Fruit fly (Drosophila melanogaster) whole organism, embryonic: ENCODE data around the gene CG7728.

ENCODE experiments used
- Adf1 ChIP-seq: fragments of 200-800 bp; sonication (Bioruptor generic); IDR thresholded peaks from 2 replicates; pipeline ENCODE4 v1.3.6; 2022; ENCODE audit warnings: missing biosample characterization, missing genetic modification characterization
- B-H2 ChIP-seq: fragments of 200-800 bp; sonication (Bioruptor generic); optimal IDR thresholded peaks from 2 replicates; lab custom pipeline; 2018; ENCODE audit warnings: missing biosample characterization, mild to moderate bottlenecking, missing genetic modification characterization
- CG11085 ChIP-seq: fragments of 200-800 bp; sonication (Bioruptor generic); IDR thresholded peaks from 2 replicates; pipeline ENCODE4 v1.3.6; 2022; ENCODE audit warnings: missing biosample characterization, missing genetic modification characterization
- CG11696 ChIP-seq: fragments of 200-800 bp; sonication (Bioruptor generic); IDR thresholded peaks from 2 replicates; pipeline ENCODE4 v1.3.6; 2022; ENCODE audit warnings: missing biosample characterization, missing genetic modification characterization
- CG1233 ChIP-seq: fragments of 200-800 bp; sonication (Bioruptor generic); optimal IDR thresholded peaks from 4 replicates; lab custom pipeline; 2018; ENCODE audit warnings: missing biosample characterization, mild to moderate bottlenecking, missing genetic modification characterization
- CG14441 ChIP-seq: fragments of 200-800 bp; sonication (Bioruptor generic); IDR thresholded peaks from 2 replicates; pipeline ENCODE4 v1.3.6; 2022; ENCODE audit warnings: missing biosample characterization, missing genetic modification characterization
- CG16813 ChIP-seq: fragments of 200-800 bp; sonication (Bioruptor generic); IDR thresholded peaks from 3 replicates; pipeline ENCODE4 v1.3.6; 2022; ENCODE audit warnings: missing biosample characterization, missing genetic modification characterization; ENCODE audit not compliant: partially characterized antibody
- CG1832 ChIP-seq: fragments of 200-800 bp; sonication (Bioruptor generic); optimal IDR thresholded peaks from 2 replicates; lab custom pipeline; 2017; ENCODE audit warnings: missing biosample characterization, mild to moderate bottlenecking, missing genetic modification characterization, inconsistent platforms
- CG18599 ChIP-seq: fragments of 200-800 bp; sonication (Bioruptor generic); optimal IDR thresholded peaks from 3 replicates; lab custom pipeline; 2017; ENCODE audit warnings: missing biosample characterization, missing genetic modification characterization, mild to moderate bottlenecking, moderate library complexity, missing genetic modification reagents
- CG31365 ChIP-seq: fragments of 200-800 bp; sonication (Bioruptor generic); optimal IDR thresholded peaks from 2 replicates; lab custom pipeline; 2018; ENCODE audit warnings: missing biosample characterization, mild to moderate bottlenecking, missing genetic modification characterization
- CG32532 ChIP-seq: fragments of 200-800 bp; sonication (Bioruptor generic); IDR thresholded peaks from 2 replicates; pipeline ENCODE4 v1.3.6; 2022; ENCODE audit warnings: missing biosample characterization, missing genetic modification characterization
- CG3281 ChIP-seq: fragments of 200-800 bp; sonication (Bioruptor generic); optimal IDR thresholded peaks from 3 replicates; lab custom pipeline; 2017; ENCODE audit warnings: missing biosample characterization, mild to moderate bottlenecking, missing genetic modification characterization
- CG34376 ChIP-seq: fragments of 200-800 bp; sonication (Bioruptor generic); optimal IDR thresholded peaks from 2 replicates; lab custom pipeline; 2018; ENCODE audit warnings: missing biosample characterization, mild to moderate bottlenecking, missing genetic modification characterization
- CG3995 ChIP-seq: fragments of 200-800 bp; sonication (Bioruptor generic); optimal IDR thresholded peaks from 3 replicates; lab custom pipeline; 2016; ENCODE audit warnings: missing biosample characterization, missing genetic modification characterization
- CG5953 ChIP-seq: fragments of 200-800 bp; sonication (Bioruptor generic); IDR thresholded peaks from 2 replicates; pipeline ENCODE4 v1.3.6; 2022; ENCODE audit warnings: missing biosample characterization, missing genetic modification characterization
- CG6813 ChIP-seq: fragments of 200-800 bp; sonication (Bioruptor generic); optimal IDR thresholded peaks from 2 replicates; lab custom pipeline; 2017; ENCODE audit warnings: missing biosample characterization, missing genetic modification characterization, mild to moderate bottlenecking, moderate library complexity, missing genetic modification reagents
- CHES-1-like ChIP-seq: fragments of 200-800 bp; sonication (Bioruptor generic); optimal IDR thresholded peaks from 2 replicates; lab custom pipeline; 2016; ENCODE audit warnings: missing biosample characterization, missing genetic modification characterization
- CTCF ChIP-seq: fragments of 200-800 bp; sonication (Bioruptor generic); optimal IDR thresholded peaks from 2 replicates; lab custom pipeline; 2017; ENCODE audit warnings: missing biosample characterization, mild to moderate bottlenecking, missing genetic modification characterization, moderate library complexity
- Dp ChIP-seq: fragments of 200-800 bp; sonication (Bioruptor generic); optimal IDR thresholded peaks from 2 replicates; lab custom pipeline; 2018; ENCODE audit warnings: missing biosample characterization, mild to moderate bottlenecking, missing genetic modification characterization, moderate library complexity
- Eip74EF ChIP-seq, 2 experiments: fragments of 200-800 bp in 1 of 2; fragments of >200 bp in 1 of 2; sonication (Bioruptor generic) in 1 of 2; optimal IDR thresholded peaks; 2 replicates each; lab custom pipeline; 2017 to 2019; ENCODE audit warnings: missing biosample characterization in 2 of 2, missing genetic modification characterization in 2 of 2, mild to moderate bottlenecking in 1 of 2, moderate library complexity in 1 of 2
- Gsc ChIP-seq: fragments of 200-800 bp; sonication (Bioruptor generic); IDR thresholded peaks from 2 replicates; pipeline ENCODE4 v1.3.6; 2022; ENCODE audit warnings: missing biosample characterization, missing genetic modification characterization
- Gug ChIP-seq: fragments of 200-800 bp; sonication (Bioruptor generic); IDR thresholded peaks from 4 replicates; pipeline ENCODE4 v1.3.6; 2022; ENCODE audit warnings: missing biosample characterization, missing genetic modification characterization
- Hey ChIP-seq: fragments of 200-800 bp; sonication (Bioruptor generic); optimal IDR thresholded peaks from 3 replicates; lab custom pipeline; 2018; ENCODE audit warnings: missing biosample characterization, mild to moderate bottlenecking, missing genetic modification characterization
- Hr78 ChIP-seq, 2 experiments: fragments of 200-800 bp in 1 of 2; fragments of >200 bp in 1 of 2; sonication (Bioruptor generic) in 1 of 2; optimal IDR thresholded peaks; 2 replicates each; lab custom pipeline; 2017 to 2019; ENCODE audit warnings: missing biosample characterization in 2 of 2, missing genetic modification characterization in 2 of 2, mild to moderate bottlenecking in 1 of 2, moderate library complexity in 1 of 2
- Med ChIP-seq: fragments of 200-800 bp; sonication (Bioruptor generic); peaks from one replicate; lab custom pipeline; 2016; ENCODE audit warnings: missing biosample characterization, missing genetic modification characterization, mild to moderate bottlenecking, inconsistent platforms, moderate library complexity
- Neu2 ChIP-seq: fragments of 200-800 bp; sonication (Bioruptor generic); optimal IDR thresholded peaks from 3 replicates; lab custom pipeline; 2016; ENCODE audit warnings: missing biosample characterization, missing genetic modification characterization, borderline replicate concordance
- NfI ChIP-seq: fragments of 200-800 bp; sonication (Bioruptor generic); optimal IDR thresholded peaks from 3 replicates; lab custom pipeline; 2018; ENCODE audit warnings: missing biosample characterization, mild to moderate bottlenecking, missing genetic modification characterization, moderate library complexity
- Pdp1 ChIP-seq, 2 experiments: fragments of 200-800 bp; sonication (Bioruptor generic); optimal IDR thresholded peaks; 3 replicates each; lab custom pipeline; 2016; ENCODE audit warnings: missing biosample characterization in 2 of 2, missing genetic modification characterization in 2 of 2, mild to moderate bottlenecking in 1 of 2, moderate library complexity in 1 of 2
- Sox100B ChIP-seq: fragments of 200-800 bp; sonication (Bioruptor generic); optimal IDR thresholded peaks from 3 replicates; lab custom pipeline; 2018; ENCODE audit warnings: missing biosample characterization, mild to moderate bottlenecking, missing genetic modification characterization
- Tbp ChIP-seq: fragments of >200 bp; optimal IDR thresholded peaks from 2 replicates; lab custom pipeline; 2018; ENCODE audit warnings: missing biosample characterization, missing genetic modification characterization
- bab2 ChIP-seq: fragments of 200-800 bp; sonication (Bioruptor generic); optimal IDR thresholded peaks from 2 replicates; lab custom pipeline; 2016; ENCODE audit warnings: missing biosample characterization, missing genetic modification characterization
- bsh ChIP-seq, 2 experiments: fragments of 200-800 bp; sonication (Bioruptor generic); optimal IDR thresholded peaks; 2 replicates each; lab custom pipeline; 2017 to 2018; ENCODE audit warnings: mild to moderate bottlenecking in 2 of 2, missing biosample characterization in 2 of 2, missing genetic modification characterization in 2 of 2, moderate library complexity in 1 of 2
- ci ChIP-seq: fragments of 200-800 bp; sonication (Bioruptor generic); IDR thresholded peaks from 3 replicates; pipeline ENCODE4 v1.3.6; 2022; ENCODE audit warnings: missing biosample characterization, missing genetic modification characterization
- corto ChIP-seq: fragments of 200-800 bp; sonication (Bioruptor generic); optimal IDR thresholded peaks from 2 replicates; lab custom pipeline; 2016; ENCODE audit warnings: missing biosample characterization, mild to moderate bottlenecking, missing genetic modification characterization, moderate library complexity
- crol ChIP-seq: fragments of 200-800 bp; sonication (Bioruptor generic); IDR thresholded peaks from 2 replicates; pipeline ENCODE4 v1.3.6; 2022; ENCODE audit warnings: missing biosample characterization, missing genetic modification characterization
- fd102C ChIP-seq: fragments of 200-800 bp; sonication (Bioruptor generic); optimal IDR thresholded peaks from 2 replicates; lab custom pipeline; 2018; ENCODE audit warnings: missing biosample characterization, mild to moderate bottlenecking, missing genetic modification characterization, moderate library complexity
- fd3F ChIP-seq: fragments of 200-800 bp; sonication (Bioruptor generic); optimal IDR thresholded peaks from 2 replicates; lab custom pipeline; 2018; ENCODE audit warnings: missing biosample characterization, mild to moderate bottlenecking, missing genetic modification characterization, moderate library complexity
- fd96Cb ChIP-seq: fragments of 200-800 bp; sonication (Bioruptor generic); optimal IDR thresholded peaks from 2 replicates; lab custom pipeline; 2018; ENCODE audit warnings: missing biosample characterization, mild to moderate bottlenecking, missing genetic modification characterization, moderate library complexity
- grau ChIP-seq: fragments of 200-800 bp; optimal IDR thresholded peaks from 3 replicates; lab custom pipeline; 2019; ENCODE audit warnings: missing biosample characterization, mild to moderate bottlenecking, missing genetic modification characterization, moderate library complexity
- gro ChIP-seq: fragments of 200-800 bp; sonication (Bioruptor generic); optimal IDR thresholded peaks from 2 replicates; lab custom pipeline; 2016; ENCODE audit warnings: missing biosample characterization, missing genetic modification characterization
- hb ChIP-seq: fragments of 200-800 bp; sonication (Bioruptor generic); IDR thresholded peaks from 3 replicates; pipeline ENCODE4 v1.3.6; 2022; ENCODE audit warnings: missing biosample characterization, missing genetic modification characterization; ENCODE audit not compliant: partially characterized antibody
- jigr1 ChIP-seq: fragments of 200-800 bp; sonication (Bioruptor generic); IDR thresholded peaks from 3 replicates; pipeline ENCODE4 v1.3.6; 2022; ENCODE audit warnings: missing biosample characterization, missing genetic modification characterization
- kay ChIP-seq: fragments of 200-800 bp; sonication (Bioruptor generic); optimal IDR thresholded peaks from 2 replicates; lab custom pipeline; 2016; ENCODE audit warnings: missing biosample characterization, missing genetic modification characterization
- pan ChIP-seq, 4 experiments: fragments of >200 bp in 3 of 4; fragments of 200-800 bp in 1 of 4; sonication (Bioruptor generic) in 1 of 4; optimal IDR thresholded peaks in 3 of 4; IDR thresholded peaks in 1 of 4; 2 replicates each; pipeline versions ENCODE4 v1.3.6 to Lab custom; 2017 to 2022; ENCODE audit warnings: missing biosample characterization in 2 of 4, missing genetic modification characterization in 2 of 4, mixed read lengths in 1 of 4
- pzg ChIP-seq: fragments of 200-800 bp; sonication (Bioruptor generic); optimal IDR thresholded peaks from 3 replicates; lab custom pipeline; 2018; ENCODE audit warnings: missing biosample characterization, mild to moderate bottlenecking, missing genetic modification characterization, moderate library complexity
- sens ChIP-seq: fragments of 200-800 bp; sonication (Bioruptor generic); peaks from one replicate; lab custom pipeline; 2016; ENCODE audit warnings: missing biosample characterization, missing genetic modification characterization
- sqz ChIP-seq: fragments of 200-800 bp; sonication (Bioruptor generic); optimal IDR thresholded peaks from 3 replicates; lab custom pipeline; 2018; ENCODE audit warnings: missing biosample characterization, mild to moderate bottlenecking, missing genetic modification characterization
- sug ChIP-seq: fragments of 200-800 bp; optimal IDR thresholded peaks from 2 replicates; lab custom pipeline; 2019; ENCODE audit warnings: missing biosample characterization, mild to moderate bottlenecking, missing genetic modification characterization, moderate library complexity
- zen2 ChIP-seq: fragments of 200-800 bp; sonication (Bioruptor generic); IDR thresholded peaks from 3 replicates; pipeline ENCODE4 v1.3.6; 2022; ENCODE audit warnings: missing biosample characterization, missing genetic modification characterization; ENCODE audit not compliant: partially characterized antibody

Gene CG7728

DNA sequence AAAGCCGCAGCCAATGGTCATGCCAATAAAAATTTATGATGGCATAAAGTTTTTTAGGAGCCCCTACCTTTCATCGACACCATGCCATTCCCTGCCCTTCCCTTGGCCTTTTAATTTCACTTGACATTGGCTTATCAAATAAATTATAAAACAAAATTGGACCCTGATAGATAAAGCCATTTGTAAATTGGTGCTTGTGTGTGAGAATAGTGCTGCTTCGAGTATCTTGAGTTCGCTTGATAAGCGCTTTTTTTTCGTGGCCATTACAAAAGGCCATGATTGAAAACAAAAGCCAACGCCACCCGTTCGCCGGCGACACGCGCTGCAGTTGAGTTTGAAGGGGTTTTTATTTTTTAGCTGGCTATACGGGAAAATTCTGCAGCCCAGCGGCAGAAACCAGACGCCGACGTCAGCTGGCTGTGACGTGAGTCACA lies 33.6 kb downstream of the CG7728 start:
- TF ChIP-seq Neu2 (GFP tag; lab: Kevin White, UChicago) (no peak), CG6813 (GFP tag; lab: Kevin White, UChicago) (peak; percentile 38), Hr78 (GFP tag; optimal IDR thresholded peaks at IDR 0.05; lab: Kevin White, UChicago) (peak in 1 of 2 experiments; percentile 61), jigr1 (no peak), CTCF (GFP tag; lab: Kevin White, UChicago) (no peak), hb (GFP tag; lab: Robert Waterston, UW) (0 out of 3 replicates have a peak, but pooled peaks have one; percentile 32), Gug (GFP tag; lab: Robert Waterston, UW) (no peak), CG32532 (GFP tag; lab: Robert Waterston, UW) (peak; percentile 56), sug (tag; lab: Kevin White, UChicago) (peak; percentile 85), Med (GFP tag; lab: Kevin White, UChicago) (peak; percentile 73), pzg (GFP tag; lab: Kevin White, UChicago) (no peak), CG1832 (no peak), CG3995 (no peak), CG16813 (no peak), fd3F (GFP tag; lab: Kevin White, UChicago) (no peak), CHES-1-like (GFP tag; lab: Kevin White, UChicago) (no peak), kay (no peak), Gsc (GFP tag; lab: Robert Waterston, UW) (no peak), Adf1 (0 out of 2 replicates have a peak, but pooled peaks have one; percentile 9), Sox100B (GFP tag; lab: Kevin White, UChicago) (no peak), sens (GFP tag; lab: Kevin White, UChicago) (peak; percentile 28), CG18599 (no peak), bab2 (GFP tag; lab: Kevin White, UChicago) (no peak), CG1233 (GFP tag; lab: Kevin White, UChicago) (no peak), Tbp (no peak), sqz (GFP tag; lab: Kevin White, UChicago) (peak; percentile 28), ci (GFP tag; lab: Robert Waterston, UW) (peak; percentile 30; the same call in 1 of the 3 replicates), pan (optimal IDR thresholded peaks at IDR 0.05; lab: Kevin White, UChicago) (no peak), pan (GFP tag; optimal IDR thresholded peaks at IDR 0.05 in 1 of 2, IDR thresholded peaks at IDR 0.05 in 1 of 2) (peak in 1 of 2 experiments; percentile 27), B-H2 (GFP tag; lab: Kevin White, UChicago) (peak; percentile 65), zen2 (GFP tag; lab: Robert Waterston, UW) (no peak), corto (peak; percentile 36), CG34376 (GFP tag; lab: Kevin White, UChicago) (peak; percentile 81), Pdp1 (GFP tag; optimal IDR thresholded peaks at IDR 0.05; lab: Kevin White, UChicago) (peak in 1 of 2 experiments; percentile 36), NfI (GFP tag; lab: Kevin White, UChicago) (no peak), CG31365 (no peak), gro (GFP tag; lab: Kevin White, UChicago) (peak; percentile 36), CG14441 (GFP tag; lab: Robert Waterston, UW) (0 out of 2 replicates have a peak, but pooled peaks have one; percentile 14), Hey (tag; lab: Kevin White, UChicago) (peak; percentile 62), CG11085 (GFP tag; lab: Robert Waterston, UW) (no peak), bsh (GFP tag; optimal IDR thresholded peaks at IDR 0.05; lab: Kevin White, UChicago) (no peak), Dp (no peak), fd102C (GFP tag; lab: Kevin White, UChicago) (no peak), CG11696 (GFP tag; lab: Robert Waterston, UW) (no peak), Eip74EF (GFP tag; optimal IDR thresholded peaks at IDR 0.05; lab: Kevin White, UChicago) (no peak), crol (GFP tag; lab: Robert Waterston, UW) (peak; percentile 43; the same call in 1 of the 2 replicates), fd96Cb (tag; lab: Kevin White, UChicago) (no peak), grau (tag; lab: Kevin White, UChicago) (peak; percentile 14), CG5953 (GFP tag; lab: Robert Waterston, UW) (no peak), CG3281 (GFP tag; lab: Kevin White, UChicago) (peak; percentile 47)
